Fruit fly (Drosophila melanogaster) whole organism, prepupa: Measurements from ENCODE around the gene CG4653.
A peak's percentile ranks its signal among the peaks of the same experiment; 100 is the strongest.

ENCODE experiments used
- CG10669 ChIP-seq: fragments of 200-800 bp; sonication (Bioruptor generic); optimal IDR thresholded peaks from 3 replicates; lab custom pipeline; 2018; ENCODE audit warnings: missing biosample characterization, mild to moderate bottlenecking, missing genetic modification characterization, moderate library complexity
- CG11902 ChIP-seq: fragments of 200-800 bp; sonication (Bioruptor generic); optimal IDR thresholded peaks from 3 replicates; lab custom pipeline; 2016; ENCODE audit warnings: missing biosample characterization, missing genetic modification characterization
- CG15336 ChIP-seq: fragments of 200-800 bp; sonication (Bioruptor generic); IDR thresholded peaks from 2 replicates; pipeline ENCODE4 v1.3.6; 2022; ENCODE audit warnings: missing biosample characterization, missing genetic modification characterization
- CG16779 ChIP-seq: fragments of 200-800 bp; sonication (Bioruptor generic); optimal IDR thresholded peaks from 3 replicates; lab custom pipeline; 2017; ENCODE audit warnings: missing biosample characterization, mild to moderate bottlenecking, missing genetic modification characterization
- CG31627 ChIP-seq: fragments of 200-800 bp; sonication (Bioruptor generic); optimal IDR thresholded peaks from 3 replicates; lab custom pipeline; 2016; ENCODE audit warnings: missing biosample characterization, missing genetic modification characterization
- CG34406 ChIP-seq: fragments of 200-800 bp; sonication (Bioruptor generic); optimal IDR thresholded peaks from 3 replicates; lab custom pipeline; 2016; ENCODE audit warnings: missing biosample characterization, missing genetic modification characterization
- CG3919 ChIP-seq: fragments of 200-800 bp; sonication (Bioruptor generic); optimal IDR thresholded peaks from 3 replicates; lab custom pipeline; 2016; ENCODE audit warnings: missing biosample characterization, missing genetic modification characterization
- CG4318 ChIP-seq: fragments of 200-800 bp; sonication (Bioruptor generic); optimal IDR thresholded peaks from 3 replicates; lab custom pipeline; 2017; ENCODE audit warnings: missing biosample characterization, mild to moderate bottlenecking, missing genetic modification characterization
- CG6163 ChIP-seq: fragments of 200-800 bp; sonication (Bioruptor generic); IDR thresholded peaks from 3 replicates; pipeline ENCODE4 v1.3.6; 2022; ENCODE audit warnings: missing biosample characterization, missing genetic modification characterization
- CG6276 ChIP-seq: fragments of 200-800 bp; sonication (Bioruptor generic); optimal IDR thresholded peaks from 2 replicates; lab custom pipeline; 2017; ENCODE audit warnings: missing biosample characterization, mild to moderate bottlenecking, missing genetic modification characterization
- CG6808 ChIP-seq: fragments of 200-800 bp; sonication (Bioruptor generic); optimal IDR thresholded peaks from 3 replicates; lab custom pipeline; 2017; ENCODE audit warnings: missing biosample characterization, missing genetic modification characterization, mild to moderate bottlenecking, moderate library complexity, missing genetic modification reagents
- CG6854 ChIP-seq: fragments of 200-800 bp; sonication (Bioruptor generic); optimal IDR thresholded peaks from 2 replicates; lab custom pipeline; 2017; ENCODE audit warnings: missing biosample characterization, mild to moderate bottlenecking, missing genetic modification characterization
- CG8119 ChIP-seq: fragments of 200-800 bp; sonication (Bioruptor generic); IDR thresholded peaks from 3 replicates; pipeline ENCODE4 v1.3.6; 2022; ENCODE audit warnings: missing biosample characterization, missing genetic modification characterization
- CG8319 ChIP-seq: fragments of 200-800 bp; sonication (Bioruptor generic); optimal IDR thresholded peaks from 3 replicates; lab custom pipeline; 2016; ENCODE audit warnings: missing biosample characterization, missing genetic modification characterization
- CG9139 ChIP-seq: fragments of 200-800 bp; sonication (Bioruptor generic); optimal IDR thresholded peaks from 3 replicates; lab custom pipeline; 2017; ENCODE audit warnings: missing biosample characterization, mild to moderate bottlenecking, missing genetic modification characterization
- Eip75B ChIP-seq: fragments of 200-800 bp; sonication (Bioruptor generic); optimal IDR thresholded peaks from 3 replicates; lab custom pipeline; 2016; ENCODE audit warnings: missing biosample characterization, missing genetic modification characterization
- Eip78C ChIP-seq: fragments of 200-800 bp; sonication (Bioruptor generic); peaks from one replicate; lab custom pipeline; 2016; ENCODE audit warnings: missing biosample characterization, missing genetic modification characterization
- Ets96B ChIP-seq: fragments of 200-800 bp; optimal IDR thresholded peaks from 2 replicates; lab custom pipeline; 2019; ENCODE audit warnings: missing biosample characterization, mild to moderate bottlenecking, missing genetic modification characterization, moderate library complexity
- Lpt ChIP-seq: fragments of 200-800 bp; sonication (Bioruptor generic); optimal IDR thresholded peaks from 3 replicates; lab custom pipeline; 2016; ENCODE audit warnings: missing biosample characterization, missing genetic modification characterization
- OdsH ChIP-seq: fragments of 200-800 bp; sonication (Bioruptor generic); optimal IDR thresholded peaks from 3 replicates; lab custom pipeline; 2016; ENCODE audit warnings: missing biosample characterization, missing genetic modification characterization
- Sox102F ChIP-seq: fragments of 200-800 bp; sonication (Bioruptor generic); optimal IDR thresholded peaks from 2 replicates; lab custom pipeline; 2016; ENCODE audit warnings: missing biosample characterization, mild to moderate bottlenecking, missing genetic modification characterization
- Sox14 ChIP-seq: fragments of 200-800 bp; sonication (Bioruptor generic); optimal IDR thresholded peaks from 3 replicates; lab custom pipeline; 2016; ENCODE audit warnings: missing biosample characterization, missing genetic modification characterization
- dsx ChIP-seq: fragments of 200-800 bp; optimal IDR thresholded peaks from 3 replicates; lab custom pipeline; 2019; ENCODE audit warnings: missing biosample characterization, mild to moderate bottlenecking, missing genetic modification characterization, moderate library complexity; ENCODE audit not compliant: poor library complexity, severe bottlenecking
- eg ChIP-seq: fragments of 200-800 bp; sonication (Bioruptor generic); IDR thresholded peaks from 3 replicates; pipeline ENCODE4 v1.3.6; 2022; ENCODE audit warnings: missing biosample characterization, missing genetic modification characterization
- esn ChIP-seq: fragments of 200-800 bp; sonication (Bioruptor generic); optimal IDR thresholded peaks from 2 replicates; lab custom pipeline; 2016; ENCODE audit warnings: missing biosample characterization, mild to moderate bottlenecking, missing genetic modification characterization, moderate library complexity
- fd59A ChIP-seq: fragments of 200-800 bp; sonication (Bioruptor generic); optimal IDR thresholded peaks from 2 replicates; lab custom pipeline; 2017; ENCODE audit warnings: missing biosample characterization, mild to moderate bottlenecking, missing genetic modification characterization, missing genetic modification reagents
- fd85E ChIP-seq: fragments of 200-800 bp; sonication (Bioruptor generic); optimal IDR thresholded peaks from 3 replicates; lab custom pipeline; 2016; ENCODE audit warnings: missing biosample characterization, missing genetic modification characterization
- fkh ChIP-seq: fragments of 200-800 bp; sonication (Bioruptor generic); optimal IDR thresholded peaks from 3 replicates; lab custom pipeline; 2017; ENCODE audit warnings: missing biosample characterization, mild to moderate bottlenecking, missing genetic modification characterization, moderate library complexity
- lz ChIP-seq: fragments of 200-800 bp; sonication (Bioruptor generic); optimal IDR thresholded peaks from 3 replicates; lab custom pipeline; 2016; ENCODE audit warnings: missing biosample characterization, missing genetic modification characterization
- net ChIP-seq: fragments of 200-800 bp; sonication (Bioruptor generic); optimal IDR thresholded peaks from 3 replicates; lab custom pipeline; 2016; ENCODE audit warnings: missing biosample characterization, missing genetic modification characterization
- spab ChIP-seq: fragments of 200-800 bp; sonication (Bioruptor generic); optimal IDR thresholded peaks from 2 replicates; lab custom pipeline; 2017; ENCODE audit warnings: missing biosample characterization, mild to moderate bottlenecking, missing genetic modification characterization, missing genetic modification reagents
- svp ChIP-seq: fragments of 200-800 bp; sonication (Bioruptor generic); peaks from one replicate; lab custom pipeline; 2016; ENCODE audit warnings: missing biosample characterization, missing genetic modification characterization
- topi ChIP-seq: fragments of 200-800 bp; sonication (Bioruptor generic); optimal IDR thresholded peaks from 3 replicates; lab custom pipeline; 2016; ENCODE audit warnings: missing biosample characterization, missing genetic modification characterization
- vri ChIP-seq: fragments of 200-800 bp; sonication (Bioruptor generic); optimal IDR thresholded peaks from 3 replicates; lab custom pipeline; 2016; ENCODE audit warnings: missing biosample characterization, mild to moderate bottlenecking, missing genetic modification characterization

The CG4653 gene

dm6 chrX:16703747-16704146 is at the start of gene CG4653, which contains the start of gene CG9673:
Gene CG4653 (plus strand): TSS chrX:16704081.
Gene CG9673 (minus strand): TSS chrX:16703884.
- no peak for TF ChIP-seq svp
- peak; percentile 38 for TF ChIP-seq vri (GFP tag; lab: Kevin White, UChicago)
- TF ChIP-seq, all 60 proteins: peak for 1

- TF ChIP-seq CG6808 (GFP tag; lab: Kevin White, UChicago) (no peak), CG3919 (GFP tag; lab: Kevin White, UChicago) (no peak), Sox14 (GFP tag; lab: Kevin White, UChicago) (peak; percentile 7), fkh (GFP tag; lab: Kevin White, UChicago) (peak; percentile 86), dsx (GFP tag; lab: Kevin White, UChicago) (no peak), fd59A (no peak)
Measured at dm6 chrX:16654931-16655409, 48.9 kb upstream of the CG4653 start, which contains the start of the genes Nemp and r. Gene Nemp (minus strand): TSS chrX:16655015. Gene r (plus strand): TSS chrX:16655359.

dm6 chrX:16655724-16656235 is 48.1 kb upstream of the CG4653 start:
- TF ChIP-seq eg, result no peak
- no peak for TF ChIP-seq net (GFP tag; lab: Kevin White, UChicago)
- TF ChIP-seq fd85E (GFP tag; lab: Kevin White, UChicago), result no peak
- TF ChIP-seq CG15336, result peak; percentile 28; the same call in 1 of the 2 replicates
- TF ChIP-seq esn (GFP tag; lab: Kevin White, UChicago), result no peak
- no peak for TF ChIP-seq CG8319 (GFP tag; lab: Kevin White, UChicago)
- TF ChIP-seq CG8119 (GFP tag; lab: Robert Waterston, UW), result no peak
- no peak for TF ChIP-seq CG34406
- no peak for TF ChIP-seq CG11902
- TF ChIP-seq CG10669 (GFP tag; lab: Kevin White, UChicago), result no peak
- peak; percentile 62 for TF ChIP-seq Eip78C (GFP tag; lab: Kevin White, UChicago)
- TF ChIP-seq CG31627 (GFP tag; lab: Kevin White, UChicago), result no peak
- TF ChIP-seq OdsH (GFP tag; lab: Kevin White, UChicago), result no peak
- TF ChIP-seq CG6854 (GFP tag; lab: Kevin White, UChicago), result peak; percentile 6
- TF ChIP-seq topi (GFP tag; lab: Kevin White, UChicago), result no peak
- no peak for TF ChIP-seq CG4318 (GFP tag; lab: Kevin White, UChicago)
- TF ChIP-seq CG16779 (tag; lab: Kevin White, UChicago), result peak; percentile 47
- no peak for TF ChIP-seq CG6276 (GFP tag; lab: Kevin White, UChicago)
- no peak for TF ChIP-seq Sox102F (GFP tag; lab: Kevin White, UChicago)
- peak; percentile 20 for TF ChIP-seq dsx (GFP tag; lab: Kevin White, UChicago)
- no peak for TF ChIP-seq CG9139 (GFP tag; lab: Kevin White, UChicago)
- no peak for TF ChIP-seq Ets96B (tag; lab: Kevin White, UChicago)
- TF ChIP-seq fkh (GFP tag; lab: Kevin White, UChicago), result peak; percentile 96
- no peak for TF ChIP-seq Lpt (GFP tag; lab: Kevin White, UChicago)
- TF ChIP-seq Eip75B (GFP tag; lab: Kevin White, UChicago), result no peak
- peak; percentile 76 for TF ChIP-seq svp
- TF ChIP-seq CG3919 (GFP tag; lab: Kevin White, UChicago), result no peak

dm6 chrX:16660632-16661031 is 43.2 kb upstream of the CG4653 start:
- peak; percentile 17 for TF ChIP-seq fkh (GFP tag; lab: Kevin White, UChicago)
- TF ChIP-seq lz, result no peak
- TF ChIP-seq Eip78C (GFP tag; lab: Kevin White, UChicago), result peak; percentile 13
- TF ChIP-seq CG6163 (GFP tag; lab: Robert Waterston, UW), result no peak
- TF ChIP-seq spab (GFP tag; lab: Kevin White, UChicago), result no peak
